Fruit fly (Drosophila melanogaster) whole organism, embryonic: Measurements from ENCODE around the gene Capr.

ENCODE experiments used
- Ada2b ChIP-seq: fragments of 200-800 bp; sonication (Bioruptor generic); IDR thresholded peaks from 2 replicates; pipeline ENCODE4 v1.3.6; 2022; ENCODE audit warnings: missing biosample characterization, missing genetic modification characterization
- Antp ChIP-seq: fragments of 200-800 bp; sonication (Bioruptor generic); optimal IDR thresholded peaks from 3 replicates; lab custom pipeline; 2016; ENCODE audit warnings: missing biosample characterization, missing genetic modification characterization
- B-H2 ChIP-seq: fragments of 200-800 bp; sonication (Bioruptor generic); optimal IDR thresholded peaks from 2 replicates; lab custom pipeline; 2018; ENCODE audit warnings: missing biosample characterization, mild to moderate bottlenecking, missing genetic modification characterization
- CG1024 ChIP-seq: fragments of 200-800 bp; sonication (Bioruptor generic); IDR thresholded peaks from 2 replicates; pipeline ENCODE4 v1.3.6; 2022; ENCODE audit warnings: missing biosample characterization, missing genetic modification characterization
- CG10267 ChIP-seq: fragments of 200-800 bp; sonication (Bioruptor generic); optimal IDR thresholded peaks from 2 replicates; lab custom pipeline; 2018; ENCODE audit warnings: missing biosample characterization, mild to moderate bottlenecking, missing genetic modification characterization, moderate library complexity
- CG10543 ChIP-seq: fragments of 200-800 bp; sonication (Bioruptor generic); optimal IDR thresholded peaks from 3 replicates; lab custom pipeline; 2017; ENCODE audit warnings: missing biosample characterization, mild to moderate bottlenecking, missing genetic modification characterization, moderate library complexity
- CG11093 ChIP-seq: fragments of 200-800 bp; sonication (Bioruptor generic); IDR thresholded peaks from 3 replicates; pipeline ENCODE4 v1.3.6; 2022; ENCODE audit warnings: missing biosample characterization, missing genetic modification characterization
- CG1233 ChIP-seq: fragments of 200-800 bp; sonication (Bioruptor generic); optimal IDR thresholded peaks from 4 replicates; lab custom pipeline; 2018; ENCODE audit warnings: missing biosample characterization, mild to moderate bottlenecking, missing genetic modification characterization
- CG12942 ChIP-seq: fragments of 200-800 bp; sonication (Bioruptor generic); optimal IDR thresholded peaks from 3 replicates; lab custom pipeline; 2016; ENCODE audit warnings: missing biosample characterization, missing genetic modification characterization
- CG13894 ChIP-seq: fragments of 200-800 bp; sonication (Bioruptor generic); optimal IDR thresholded peaks from 3 replicates; lab custom pipeline; 2018; ENCODE audit warnings: missing biosample characterization, mild to moderate bottlenecking, missing genetic modification characterization, moderate library complexity
- CG14014 ChIP-seq: fragments of 200-800 bp; sonication (Bioruptor generic); IDR thresholded peaks from 2 replicates; pipeline ENCODE4 v1.3.6; 2022; ENCODE audit warnings: missing biosample characterization, missing genetic modification characterization
- CG1792 ChIP-seq: fragments of 200-800 bp; sonication (Bioruptor generic); optimal IDR thresholded peaks from 2 replicates; lab custom pipeline; 2016; ENCODE audit warnings: missing biosample characterization, missing genetic modification characterization
- CG18262 ChIP-seq: fragments of 200-800 bp; optimal IDR thresholded peaks from 3 replicates; lab custom pipeline; 2019; ENCODE audit warnings: missing biosample characterization, mild to moderate bottlenecking, missing genetic modification characterization, moderate library complexity
- CG30431 ChIP-seq: fragments of 200-800 bp; sonication (Bioruptor generic); optimal IDR thresholded peaks from 2 replicates; lab custom pipeline; 2017; ENCODE audit warnings: missing biosample characterization, missing genetic modification characterization
- CG31365 ChIP-seq: fragments of 200-800 bp; sonication (Bioruptor generic); optimal IDR thresholded peaks from 2 replicates; lab custom pipeline; 2018; ENCODE audit warnings: missing biosample characterization, mild to moderate bottlenecking, missing genetic modification characterization
- CG4730 ChIP-seq: fragments of 200-800 bp; sonication (Bioruptor generic); IDR thresholded peaks from 2 replicates; pipeline ENCODE4 v1.3.6; 2022; ENCODE audit warnings: missing biosample characterization, missing genetic modification characterization
- CG7928 ChIP-seq: fragments of 200-800 bp; sonication (Bioruptor generic); optimal IDR thresholded peaks from 2 replicates; lab custom pipeline; 2017; ENCODE audit warnings: missing biosample characterization, mild to moderate bottlenecking, missing genetic modification characterization
- CG9215 ChIP-seq: fragments of 200-800 bp; sonication (Bioruptor generic); IDR thresholded peaks from 2 replicates; pipeline ENCODE4 v1.3.6; 2022; ENCODE audit warnings: missing biosample characterization, missing genetic modification characterization
- CG9609 ChIP-seq: fragments of 200-800 bp; sonication (Bioruptor generic); optimal IDR thresholded peaks from 3 replicates; lab custom pipeline; 2016; ENCODE audit warnings: missing biosample characterization, missing genetic modification characterization
- CTCF ChIP-seq: fragments of 200-800 bp; sonication (Bioruptor generic); optimal IDR thresholded peaks from 2 replicates; lab custom pipeline; 2017; ENCODE audit warnings: missing biosample characterization, mild to moderate bottlenecking, missing genetic modification characterization, moderate library complexity
- Dip2 ChIP-seq: fragments of 200-800 bp; sonication (Bioruptor generic); IDR thresholded peaks from 2 replicates; pipeline ENCODE4 v1.3.6; 2022; ENCODE audit warnings: missing biosample characterization, missing genetic modification characterization
- Drgx ChIP-seq: fragments of 200-800 bp; sonication (Bioruptor generic); IDR thresholded peaks from 2 replicates; pipeline ENCODE4 v1.3.6; 2022; ENCODE audit warnings: missing biosample characterization, missing genetic modification characterization
- Hr3 ChIP-seq: fragments of 200-800 bp; sonication (Bioruptor generic); optimal IDR thresholded peaks from 3 replicates; lab custom pipeline; 2016; ENCODE audit warnings: missing biosample characterization, missing genetic modification characterization
- Hsf ChIP-seq: fragments of 200-800 bp; sonication (Bioruptor generic); optimal IDR thresholded peaks from 3 replicates; lab custom pipeline; 2016; ENCODE audit warnings: missing biosample characterization, missing genetic modification characterization
- Mad ChIP-seq: fragments of 200-800 bp; sonication (Bioruptor generic); optimal IDR thresholded peaks from 2 replicates; lab custom pipeline; 2016; ENCODE audit warnings: missing biosample characterization, missing genetic modification characterization
- Mes4 ChIP-seq: fragments of 200-800 bp; sonication (Bioruptor generic); optimal IDR thresholded peaks from 2 replicates; lab custom pipeline; 2016; ENCODE audit warnings: missing biosample characterization, missing genetic modification characterization
- Myb ChIP-seq: fragments of 200-800 bp; sonication (Bioruptor generic); optimal IDR thresholded peaks from 2 replicates; lab custom pipeline; 2016; ENCODE audit warnings: missing biosample characterization, missing genetic modification characterization
- Scr ChIP-seq: fragments of 200-800 bp; sonication (Bioruptor generic); IDR thresholded peaks from 2 replicates; pipeline ENCODE4 v1.3.6; 2022; ENCODE audit warnings: missing biosample characterization, missing genetic modification characterization; ENCODE audit not compliant: partially characterized antibody
- Stat92E ChIP-seq, 3 experiments: fragments of >200 bp in 2 of 3; fragments of 200-800 bp in 1 of 3; sonication (Bioruptor generic) in 1 of 3; optimal IDR thresholded peaks; 2 replicates each; lab custom pipeline; 2017 to 2019; ENCODE audit warnings: missing biosample characterization in 3 of 3, missing genetic modification characterization in 3 of 3, mild to moderate bottlenecking in 1 of 3, moderate library complexity in 1 of 3
- Vsx1 ChIP-seq: fragments of 200-800 bp; sonication (Bioruptor generic); optimal IDR thresholded peaks from 2 replicates; lab custom pipeline; 2017; ENCODE audit warnings: missing biosample characterization, mild to moderate bottlenecking, missing genetic modification characterization, missing genetic modification reagents
- Xrp1 ChIP-seq: fragments of 200-800 bp; sonication (Bioruptor generic); IDR thresholded peaks from 2 replicates; pipeline ENCODE4 v1.3.6; 2022; ENCODE audit warnings: missing biosample characterization, missing genetic modification characterization
- ato ChIP-seq: fragments of 200-800 bp; sonication (Bioruptor generic); IDR thresholded peaks from 2 replicates; pipeline ENCODE4 v1.3.6; 2022; ENCODE audit warnings: missing biosample characterization, missing genetic modification characterization; ENCODE audit not compliant: partially characterized antibody
- dmrt11E ChIP-seq: fragments of 200-800 bp; sonication (Bioruptor generic); optimal IDR thresholded peaks from 3 replicates; lab custom pipeline; 2018; ENCODE audit warnings: missing biosample characterization, mild to moderate bottlenecking, missing genetic modification characterization, moderate library complexity
- fd102C ChIP-seq: fragments of 200-800 bp; sonication (Bioruptor generic); optimal IDR thresholded peaks from 2 replicates; lab custom pipeline; 2018; ENCODE audit warnings: missing biosample characterization, mild to moderate bottlenecking, missing genetic modification characterization, moderate library complexity
- fd3F ChIP-seq: fragments of 200-800 bp; sonication (Bioruptor generic); optimal IDR thresholded peaks from 2 replicates; lab custom pipeline; 2018; ENCODE audit warnings: missing biosample characterization, mild to moderate bottlenecking, missing genetic modification characterization, moderate library complexity
- fd64A ChIP-seq: fragments of 200-800 bp; sonication (Bioruptor generic); optimal IDR thresholded peaks from 3 replicates; lab custom pipeline; 2018; ENCODE audit warnings: missing biosample characterization, mild to moderate bottlenecking, missing genetic modification characterization
- ind ChIP-seq: fragments of 200-800 bp; sonication (Bioruptor generic); optimal IDR thresholded peaks from 3 replicates; lab custom pipeline; 2016; ENCODE audit warnings: missing biosample characterization, missing genetic modification characterization
- klu ChIP-seq: fragments of 200-800 bp; sonication (Bioruptor generic); IDR thresholded peaks from 2 replicates; pipeline ENCODE4 v1.3.6; 2022; ENCODE audit warnings: missing biosample characterization, missing genetic modification characterization
- maf-S ChIP-seq: fragments of 200-800 bp; sonication (Bioruptor generic); optimal IDR thresholded peaks from 2 replicates; lab custom pipeline; 2016; ENCODE audit warnings: missing biosample characterization, missing genetic modification characterization
- nerfin-2 ChIP-seq: fragments of 200-800 bp; sonication (Bioruptor generic); IDR thresholded peaks from 2 replicates; pipeline ENCODE4 v1.3.6; 2022; ENCODE audit warnings: missing biosample characterization, missing genetic modification characterization; ENCODE audit not compliant: partially characterized antibody
- oc ChIP-seq: fragments of 200-800 bp; sonication (Bioruptor generic); optimal IDR thresholded peaks from 2 replicates; lab custom pipeline; 2018; ENCODE audit warnings: missing biosample characterization, mild to moderate bottlenecking, missing genetic modification characterization, moderate library complexity
- otp ChIP-seq: fragments of 200-800 bp; sonication (Bioruptor generic); IDR thresholded peaks from 3 replicates; pipeline ENCODE4, ENCODE4 v1.3.6; 2022; ENCODE audit warnings: missing biosample characterization, missing genetic modification characterization
- pho ChIP-seq: fragments of 200-800 bp; sonication (Bioruptor generic); optimal IDR thresholded peaks from 2 replicates; lab custom pipeline; 2016; ENCODE audit warnings: missing biosample characterization, missing genetic modification characterization
- ro ChIP-seq: fragments of 200-800 bp; sonication (Bioruptor generic); IDR thresholded peaks from 2 replicates; pipeline ENCODE4 v1.3.6; 2022; ENCODE audit warnings: missing biosample characterization, missing genetic modification characterization
- schlank ChIP-seq: fragments of 200-800 bp; sonication (Bioruptor generic); optimal IDR thresholded peaks from 2 replicates; lab custom pipeline; 2018; ENCODE audit warnings: missing biosample characterization, mild to moderate bottlenecking, missing genetic modification characterization
- sens ChIP-seq: fragments of 200-800 bp; sonication (Bioruptor generic); peaks from one replicate; lab custom pipeline; 2016; ENCODE audit warnings: missing biosample characterization, missing genetic modification characterization
- shn ChIP-seq: fragments of 200-800 bp; sonication (Bioruptor generic); optimal IDR thresholded peaks from 3 replicates; lab custom pipeline; 2016; ENCODE audit warnings: missing biosample characterization, missing genetic modification characterization
- slbo ChIP-seq: fragments of 200-800 bp; sonication (Bioruptor generic); IDR thresholded peaks from 2 replicates; pipeline ENCODE4 v1.3.6; 2022; ENCODE audit warnings: missing biosample characterization, missing genetic modification characterization
- sob ChIP-seq: fragments of 200-800 bp; sonication (Bioruptor generic); IDR thresholded peaks from 2 replicates; pipeline ENCODE4 v1.3.6; 2022; ENCODE audit warnings: missing biosample characterization, missing genetic modification characterization
- trem ChIP-seq: fragments of 200-800 bp; optimal IDR thresholded peaks from 3 replicates; lab custom pipeline; 2019; ENCODE audit warnings: missing biosample characterization, mild to moderate bottlenecking, missing genetic modification characterization, moderate library complexity
- unc-4 ChIP-seq: fragments of 200-800 bp; sonication (Bioruptor generic); IDR thresholded peaks from 2 replicates; pipeline ENCODE4 v1.3.6; 2022; ENCODE audit warnings: missing biosample characterization, missing genetic modification characterization; ENCODE audit not compliant: partially characterized antibody
- z ChIP-seq: fragments of 200-800 bp; sonication (Bioruptor generic); IDR thresholded peaks from 3 replicates; pipeline ENCODE4 v1.3.6; 2022; ENCODE audit warnings: missing biosample characterization, missing genetic modification characterization

Gene Capr

dm6 chr3L:18625786-18626185 lies 47.3 kb downstream of the Capr start, which contains the start of gene MYPT-75D (continued):
- peak; percentile 55 for TF ChIP-seq Myb
- no peak for TF ChIP-seq CG12942 (GFP tag; lab: Kevin White, UChicago)
- peak; percentile 39 for TF ChIP-seq Mes4 (GFP tag; lab: Kevin White, UChicago)
- TF ChIP-seq sens (GFP tag; lab: Kevin White, UChicago) = peak; percentile 90
- no peak for TF ChIP-seq z (GFP tag; lab: Robert Waterston, UW)
- TF ChIP-seq klu = no peak
- TF ChIP-seq CG1024 (GFP tag; lab: Robert Waterston, UW) = no peak; the same call in 1 of the 2 replicates
- 0 out of 2 replicates have a peak, but pooled peaks have one; percentile 33 for TF ChIP-seq sob (GFP tag; lab: Robert Waterston, UW)
- TF ChIP-seq Vsx1 = no peak
- peak; percentile 7 for TF ChIP-seq schlank (tag; lab: Kevin White, UChicago)
- no peak for TF ChIP-seq fd64A
- peak; percentile 65 for TF ChIP-seq CG13894 (tag; lab: Kevin White, UChicago)
- TF ChIP-seq fd3F (GFP tag; lab: Kevin White, UChicago) = no peak
- TF ChIP-seq CG1792 (GFP tag; lab: Kevin White, UChicago) = no peak
- TF ChIP-seq CG31365 (tag; lab: Kevin White, UChicago) = peak; percentile 24
- TF ChIP-seq ind = no peak
- peak; percentile 88 for TF ChIP-seq ato
- no peak for TF ChIP-seq Mad
- TF ChIP-seq Stat92E (GFP tag; optimal IDR thresholded peaks at IDR 0.05; lab: Kevin White, UChicago) = peak in 1 of 3 experiments; percentile 86
- no peak for TF ChIP-seq CG14014 (GFP tag; lab: Robert Waterston, UW)
- 0 out of 2 replicates have a peak, but pooled peaks have one; percentile 27 for TF ChIP-seq slbo (GFP tag; lab: Robert Waterston, UW)
- peak; percentile 95 for TF ChIP-seq Scr (GFP tag; lab: Robert Waterston, UW)
- TF ChIP-seq dmrt11E (tag; lab: Kevin White, UChicago) = no peak
- TF ChIP-seq pho (GFP tag; lab: Kevin White, UChicago) = peak; percentile 18
- peak; percentile 78 for TF ChIP-seq trem (tag; lab: Kevin White, UChicago)
- TF ChIP-seq shn = no peak
- TF ChIP-seq fd102C = peak; percentile 25
- no peak for TF ChIP-seq Hr3 (GFP tag; lab: Kevin White, UChicago)
- no peak for TF ChIP-seq CG4730 (GFP tag; lab: Robert Waterston, UW)
- TF ChIP-seq Drgx (GFP tag; lab: Robert Waterston, UW) = no peak
- peak; percentile 45 for TF ChIP-seq nerfin-2 (GFP tag; lab: Robert Waterston, UW)
- TF ChIP-seq oc (tag; lab: Kevin White, UChicago) = peak; percentile 4
- TF ChIP-seq Ada2b = no peak
- TF ChIP-seq CTCF (GFP tag; lab: Kevin White, UChicago) = no peak
- no peak for TF ChIP-seq Hsf (GFP tag; lab: Kevin White, UChicago)
- TF ChIP-seq CG11093 (GFP tag; lab: Robert Waterston, UW) = no peak
- TF ChIP-seq Antp (GFP tag; lab: Kevin White, UChicago) = peak; percentile 29
- TF ChIP-seq CG18262 = peak; percentile 16
- TF ChIP-seq Dip2 (GFP tag; lab: Robert Waterston, UW) = no peak
- TF ChIP-seq ro (GFP tag; lab: Robert Waterston, UW) = no peak
- no peak for TF ChIP-seq CG9215 (GFP tag; lab: Robert Waterston, UW)
- TF ChIP-seq CG10543 (GFP tag; lab: Kevin White, UChicago) = peak; percentile 3
- TF ChIP-seq unc-4 (GFP tag; lab: Robert Waterston, UW) = peak; percentile 86
- TF ChIP-seq maf-S (GFP tag; lab: Kevin White, UChicago) = no peak
- 0 out of 2 replicates have a peak, but pooled peaks have one; percentile 6 for TF ChIP-seq Xrp1 (GFP tag; lab: Robert Waterston, UW)
- no peak for TF ChIP-seq CG7928 (GFP tag; lab: Kevin White, UChicago)
- TF ChIP-seq CG1233 (GFP tag; lab: Kevin White, UChicago) = no peak
- no peak for TF ChIP-seq CG9609 (GFP tag; lab: Kevin White, UChicago)
- no peak for TF ChIP-seq CG30431
- peak; percentile 59 for TF ChIP-seq CG10267 (tag; lab: Kevin White, UChicago)
- peak; percentile 52; the same call in 2 of the 3 replicates for TF ChIP-seq otp (GFP tag; lab: Robert Waterston, UW)
- peak; percentile 67 for TF ChIP-seq B-H2 (GFP tag; lab: Kevin White, UChicago)
